Worm (Caenorhabditis elegans) whole organism, L1 larva: ENCODE measurements around the gene sco-1.

Experiments
- C04F5.9 ChIP-seq: sonication (generic microtip); optimal IDR thresholded peaks from 2 replicates; lab custom pipeline; 2016; ENCODE audit warnings: missing genetic modification characterization, missing compliant biosample characterization
- C34B4.2 ChIP-seq: sonication (generic microtip); optimal IDR thresholded peaks from 2 replicates; lab custom pipeline; 2017; ENCODE audit warnings: mild to moderate bottlenecking, missing genetic modification characterization, missing compliant biosample characterization
- Y116A8C.19 ChIP-seq: sonication (generic microtip); optimal IDR thresholded peaks from 2 replicates; lab custom pipeline; 2016; ENCODE audit warnings: missing compliant biosample characterization, missing genetic modification characterization, borderline replicate concordance
- ama-1 ChIP-seq: fragments of 150-350 bp; optimal IDR thresholded peaks from 2 replicates; lab custom pipeline; 2014
- blmp-1 ChIP-seq: fragments of 150-350 bp; optimal IDR thresholded peaks from 2 replicates; lab custom pipeline; 2014; ENCODE audit warnings: missing biosample characterization, missing genetic modification characterization
- ceh-8 ChIP-seq: fragments of 200-800 bp; sonication (Bioruptor generic); optimal IDR thresholded peaks from 2 replicates; lab custom pipeline; 2018; ENCODE audit warnings: mild to moderate bottlenecking, missing genetic modification characterization, moderate library complexity, missing compliant biosample characterization
- ceh-82 ChIP-seq, 3 experiments: fragments of 150-350 bp in 1 of 3; sonication (generic microtip) in 2 of 3; optimal IDR thresholded peaks; 2 replicates each; lab custom pipeline; 2014 to 2017; ENCODE audit warnings: missing biosample characterization in 3 of 3, missing genetic modification characterization in 3 of 3
- ceh-88 ChIP-seq: fragments of 200-800 bp; sonication (Bioruptor generic); IDR thresholded peaks from 2 replicates; pipeline ENCODE4 v1.3.6; 2022; ENCODE audit warnings: missing genetic modification characterization, missing compliant biosample characterization
- ceh-90 ChIP-seq: sonication (generic microtip); optimal IDR thresholded peaks from 2 replicates; lab custom pipeline; 2016; ENCODE audit warnings: missing genetic modification characterization, missing compliant biosample characterization
- ces-1 ChIP-seq: fragments of 150-350 bp; optimal IDR thresholded peaks from 2 replicates; lab custom pipeline; 2014; ENCODE audit warnings: missing biosample characterization, missing genetic modification reagents, missing genetic modification characterization
- dpl-1 ChIP-seq, 3 experiments: fragments of 150-350 bp in 2 of 3; sonication (generic microtip) in 1 of 3; optimal IDR thresholded peaks; 2 replicates each; lab custom pipeline; 2014 to 2017; ENCODE audit warnings: missing biosample characterization in 3 of 3, missing genetic modification characterization in 3 of 3, missing genetic modification reagents in 3 of 3
- efl-1 ChIP-seq, 4 experiments: fragments of 150-350 bp; optimal IDR thresholded peaks in 3 of 4; peaks in 1 of 4; 1 replicate in 1 of 4; 2 replicates in 3 of 4; lab custom pipeline; 2014; ENCODE audit warnings: missing biosample characterization in 2 of 4, missing genetic modification characterization in 2 of 4, missing genetic modification reagents in 2 of 4
- efl-3 ChIP-seq: fragments of 200-800 bp; sonication (Bioruptor generic); optimal IDR thresholded peaks from 2 replicates; lab custom pipeline; 2018; ENCODE audit warnings: mild to moderate bottlenecking, missing genetic modification characterization, missing compliant biosample characterization
- egl-13 ChIP-seq: sonication (generic microtip); optimal IDR thresholded peaks from 2 replicates; lab custom pipeline; 2016; ENCODE audit warnings: missing genotype, missing genetic modification reagents, missing genetic modification characterization, missing compliant biosample characterization
- elt-2 ChIP-seq: sonication (generic microtip); optimal IDR thresholded peaks from 2 replicates; lab custom pipeline; 2016; ENCODE audit warnings: missing genetic modification characterization, mild to moderate bottlenecking, inconsistent platforms, missing compliant biosample characterization, missing genetic modification reagents
- elt-3 ChIP-seq, 6 experiments: fragments of 150-350 bp in 1 of 6; sonication (generic microtip); optimal IDR thresholded peaks; 2 replicates each; lab custom pipeline; 2017 to 2018; ENCODE audit warnings: missing biosample characterization in 6 of 6, missing genetic modification characterization in 6 of 6, inconsistent platforms in 1 of 6
- ets-5 ChIP-seq: fragments of 200-800 bp; sonication (Bioruptor generic); IDR thresholded peaks from 2 replicates; pipeline ENCODE4 v1.3.6; 2022; ENCODE audit warnings: missing genetic modification characterization, missing compliant biosample characterization
- hlh-17 ChIP-seq: fragments of 200-800 bp; sonication (Bioruptor generic); optimal IDR thresholded peaks from 2 replicates; lab custom pipeline; 2018; ENCODE audit warnings: missing genetic modification characterization, mild to moderate bottlenecking, missing compliant biosample characterization, moderate library complexity, borderline replicate concordance
- hlh-4 ChIP-seq: sonication (generic microtip); optimal IDR thresholded peaks from 2 replicates; lab custom pipeline; 2016; ENCODE audit warnings: mild to moderate bottlenecking, missing genetic modification characterization, missing compliant biosample characterization
- hpl-2 ChIP-seq: fragments of 150-350 bp; optimal IDR thresholded peaks from 2 replicates; lab custom pipeline; 2014; ENCODE audit warnings: missing biosample characterization, missing genetic modification reagents, missing genetic modification characterization
- irx-1 ChIP-seq: sonication (generic microtip); optimal IDR thresholded peaks from 2 replicates; lab custom pipeline; 2016; ENCODE audit warnings: missing genetic modification characterization, missing compliant biosample characterization
- isw-1 ChIP-seq: fragments of 200-800 bp; sonication (Bioruptor generic); IDR thresholded peaks from 2 replicates; pipeline ENCODE4 v1.3.6; 2022; ENCODE audit warnings: missing genetic modification characterization, missing compliant biosample characterization
- jun-1 ChIP-seq: fragments of 150-350 bp; optimal IDR thresholded peaks from 2 replicates; lab custom pipeline; 2014; ENCODE audit warnings: missing biosample characterization, missing genetic modification reagents, missing genetic modification characterization
- lin-14 ChIP-seq: fragments of 200-800 bp; sonication (Bioruptor generic); optimal IDR thresholded peaks from 2 replicates; lab custom pipeline; 2018; ENCODE audit warnings: mild to moderate bottlenecking, missing genetic modification characterization, moderate library complexity, missing compliant biosample characterization
- lin-39 ChIP-seq: fragments of 150-350 bp; optimal IDR thresholded peaks from 2 replicates; lab custom pipeline; 2014; ENCODE audit warnings: missing biosample characterization, missing genetic modification reagents, missing genetic modification characterization
- lsy-2 ChIP-seq, 2 experiments: fragments of 150-350 bp; optimal IDR thresholded peaks; 2 replicates each; lab custom pipeline; 2014; ENCODE audit warnings: missing biosample characterization in 2 of 2, missing genetic modification characterization in 2 of 2
- mdl-1 ChIP-seq, 2 experiments: fragments of 150-350 bp; optimal IDR thresholded peaks; 2 replicates each; lab custom pipeline; 2014 to 2017; ENCODE audit warnings: missing biosample characterization in 2 of 2, missing genetic modification characterization in 2 of 2, inconsistent platforms in 1 of 2
- mep-1 ChIP-seq: fragments of 150-350 bp; optimal IDR thresholded peaks from 2 replicates; lab custom pipeline; 2014; ENCODE audit warnings: missing biosample characterization, missing genetic modification characterization
- nhr-11 ChIP-seq: fragments of 150-350 bp; optimal IDR thresholded peaks from 2 replicates; lab custom pipeline; 2014; ENCODE audit warnings: missing biosample characterization, missing genetic modification characterization
- nhr-19 ChIP-seq: fragments of 200-800 bp; sonication (Bioruptor generic); conservative IDR thresholded peaks from 2 replicates; pipeline ENCODE4 v1.3.6; 2022; ENCODE audit warnings: missing genetic modification characterization, missing compliant biosample characterization
- nhr-20 ChIP-seq: sonication (generic microtip); optimal IDR thresholded peaks from 2 replicates; lab custom pipeline; 2016; ENCODE audit warnings: mild to moderate bottlenecking, missing genetic modification characterization, missing compliant biosample characterization
- nhr-237 ChIP-seq: fragments of 150-350 bp; optimal IDR thresholded peaks from 2 replicates; lab custom pipeline; 2014; ENCODE audit warnings: missing biosample characterization, missing genetic modification characterization
- nhr-47 ChIP-seq: sonication (generic microtip); optimal IDR thresholded peaks from 2 replicates; lab custom pipeline; 2016; ENCODE audit warnings: mild to moderate bottlenecking, missing genetic modification characterization, moderate library complexity, missing compliant biosample characterization
- nhr-71 ChIP-seq: sonication (generic microtip); optimal IDR thresholded peaks from 2 replicates; lab custom pipeline; 2016; ENCODE audit warnings: mild to moderate bottlenecking, missing genetic modification characterization, moderate library complexity, missing compliant biosample characterization
- nhr-77 ChIP-seq: fragments of 150-350 bp; optimal IDR thresholded peaks from 2 replicates; lab custom pipeline; 2014; ENCODE audit warnings: missing biosample characterization, missing genetic modification characterization
- nhr-85 ChIP-seq: sonication (generic microtip); peaks from one replicate; lab custom pipeline; 2016; ENCODE audit warnings: missing genetic modification characterization, inconsistent platforms, missing compliant biosample characterization
- nhr-90 ChIP-seq: sonication (generic microtip); optimal IDR thresholded peaks from 2 replicates; lab custom pipeline; 2016; ENCODE audit warnings: mild to moderate bottlenecking, missing genetic modification characterization, missing compliant biosample characterization; ENCODE audit not compliant: poor library complexity
- pax-3 ChIP-seq: fragments of 200-800 bp; sonication (Bioruptor generic); optimal IDR thresholded peaks from 2 replicates; lab custom pipeline; 2018; ENCODE audit warnings: mild to moderate bottlenecking, missing genetic modification characterization, moderate library complexity, missing compliant biosample characterization
- pqm-1 ChIP-seq: sonication (generic microtip); optimal IDR thresholded peaks from 3 replicates; lab custom pipeline; 2017; ENCODE audit warnings: missing biosample characterization, missing genetic modification characterization
- snpc-4 ChIP-seq: fragments of 150-350 bp; optimal IDR thresholded peaks from 2 replicates; lab custom pipeline; 2014; ENCODE audit warnings: missing biosample characterization, missing genetic modification characterization
- sox-4 ChIP-seq: sonication (generic microtip); optimal IDR thresholded peaks from 2 replicates; lab custom pipeline; 2016; ENCODE audit warnings: missing genetic modification characterization, missing compliant biosample characterization
- sptf-1 ChIP-seq: fragments of 150-350 bp; optimal IDR thresholded peaks from 2 replicates; lab custom pipeline; 2014; ENCODE audit warnings: missing biosample characterization, missing genetic modification characterization
- unc-130 ChIP-seq: fragments of 150-350 bp; optimal IDR thresholded peaks from 2 replicates; lab custom pipeline; 2017; ENCODE audit warnings: missing biosample characterization, missing genetic modification characterization, inconsistent platforms
- unc-62 ChIP-seq: fragments of 150-350 bp; optimal IDR thresholded peaks from 2 replicates; lab custom pipeline; 2014; ENCODE audit warnings: missing biosample characterization, missing genetic modification reagents, missing genetic modification characterization
- unc-86 ChIP-seq: sonication (generic microtip); optimal IDR thresholded peaks from 2 replicates; lab custom pipeline; 2016; ENCODE audit warnings: missing genetic modification characterization, missing compliant biosample characterization
- unc-98 ChIP-seq: fragments of 200-800 bp; sonication (Bioruptor generic); IDR thresholded peaks from 2 replicates; pipeline ENCODE4 v1.3.6; 2022; ENCODE audit warnings: missing genetic modification characterization, missing compliant biosample characterization
- vab-15 ChIP-seq: sonication (generic microtip); optimal IDR thresholded peaks from 2 replicates; lab custom pipeline; 2017; ENCODE audit warnings: missing genotype, mild to moderate bottlenecking, missing genetic modification characterization, missing compliant biosample characterization
- xbp-1 ChIP-seq: sonication (generic microtip); optimal IDR thresholded peaks from 2 replicates; lab custom pipeline; 2016; ENCODE audit warnings: missing genetic modification characterization, missing compliant biosample characterization
- zag-1 ChIP-seq: fragments of 150-350 bp; optimal IDR thresholded peaks from 2 replicates; lab custom pipeline; 2014; ENCODE audit warnings: missing biosample characterization, missing genetic modification characterization
- zip-4 ChIP-seq: fragments of 200-800 bp; sonication (Bioruptor generic); optimal IDR thresholded peaks from 2 replicates; lab custom pipeline; 2018; ENCODE audit warnings: mild to moderate bottlenecking, missing genetic modification characterization, moderate library complexity, missing compliant biosample characterization
- ztf-11 ChIP-seq, 2 experiments: sonication (generic microtip); optimal IDR thresholded peaks; 2 replicates each; lab custom pipeline; 2016 to 2017; ENCODE audit warnings: missing genetic modification characterization in 2 of 2, missing biosample characterization in 1 of 2, missing compliant biosample characterization in 1 of 2
- ztf-4 ChIP-seq: fragments of 150-350 bp; optimal IDR thresholded peaks from 2 replicates; lab custom pipeline; 2014; ENCODE audit warnings: missing biosample characterization, missing genetic modification characterization

sco-1 gene

ce11 chrII:4299227-4299703, at the start of gene sco-1:
TSS of gene sco-1 (plus strand) at chrII:4299653.
- TF ChIP-seq nhr-77 (peak; percentile 95), xbp-1 (tag; lab: Kevin White, UChicago) (peak; percentile 98), nhr-90 (tag; lab: Kevin White, UChicago) (peak; percentile 98), ztf-4 (peak; percentile 87), irx-1 (tag; lab: Kevin White, UChicago) (peak; percentile 97), ceh-90 (tag; lab: Kevin White, UChicago) (peak; percentile 90), lsy-2 (tag; optimal IDR thresholded peaks at IDR 0.05; lab: Kevin White, UChicago) (peak; percentile 96 to 97), nhr-20 (peak; percentile 97), ets-5 (GFP tag; lab: Robert Waterston, UW) (no peak), Y116A8C.19 (tag; lab: Kevin White, UChicago) (peak; percentile 85), efl-3 (GFP tag; lab: Kevin White, UChicago) (peak; percentile 90), mep-1 (peak; percentile 93), elt-2 (tag; lab: Kevin White, UChicago) (peak; percentile 99), zip-4 (peak; percentile 93), efl-1 (optimal IDR thresholded peaks at IDR 0.05; lab: Kevin White, UChicago) (peak; percentile 93 to 95), efl-1 (GFP tag; optimal IDR thresholded peaks at IDR 0.05 in 1 of 2; lab: Kevin White, UChicago) (peak; percentile 84 to 99), hlh-4 (tag; lab: Kevin White, UChicago) (peak; percentile 76), C34B4.2 (tag; lab: Kevin White, UChicago) (peak; percentile 79), snpc-4 (tag; lab: Kevin White, UChicago) (peak; percentile 78), unc-130 (tag; lab: Kevin White, UChicago) (peak; percentile 92), blmp-1 (tag; lab: Kevin White, UChicago) (peak; percentile 79), ceh-88 (GFP tag; lab: Robert Waterston, UW) (peak; percentile 92), nhr-85 (tag; lab: Kevin White, UChicago) (peak; percentile 99), isw-1 (GFP tag; lab: Robert Waterston, UW) (peak; percentile 98), nhr-237 (peak; percentile 85), nhr-19 (peak; percentile 97), mdl-1 (tag; optimal IDR thresholded peaks at IDR 0.05; lab: Kevin White, UChicago) (peak in 1 of 2 experiments; percentile 92), nhr-11 (tag; lab: Kevin White, UChicago) (peak; percentile 85), nhr-47 (tag; lab: Kevin White, UChicago) (peak; percentile 98), hpl-2 (GFP tag; lab: Kevin White, UChicago) (peak; percentile 70), jun-1 (peak; percentile 93), elt-3 (tag; optimal IDR thresholded peaks at IDR 0.05; lab: Kevin White, UChicago) (peak in 3 of 6 experiments; percentile 82 to 97 (median 94)), unc-62 (GFP tag; lab: Kevin White, UChicago) (peak; percentile 68), pax-3 (peak; percentile 96), unc-98 (GFP tag; lab: Robert Waterston, UW) (peak; percentile 94), sptf-1 (tag; lab: Kevin White, UChicago) (no peak), hlh-17 (GFP tag; lab: Kevin White, UChicago) (no peak), pqm-1 (tag; lab: Kevin White, UChicago) (no peak), vab-15 (tag; lab: Kevin White, UChicago) (peak; percentile 91), zag-1 (peak; percentile 92), lin-39 (peak; percentile 92), C04F5.9 (peak; percentile 97), lin-14 (peak; percentile 97), ztf-11 (tag; optimal IDR thresholded peaks at IDR 0.05; lab: Kevin White, UChicago) (peak in 1 of 2 experiments; percentile 98), nhr-71 (tag; lab: Kevin White, UChicago) (peak; percentile 98), unc-86 (tag; lab: Kevin White, UChicago) (peak; percentile 97), sox-4 (peak; percentile 95), ceh-8 (peak; percentile 96), dpl-1 (GFP tag; optimal IDR thresholded peaks at IDR 0.05; lab: Kevin White, UChicago) (peak; percentile 85 to 89 (median 87)), ceh-82 (tag; optimal IDR thresholded peaks at IDR 0.05; lab: Kevin White, UChicago) (peak; percentile 97 to 98 (median 98)), ces-1 (GFP tag; lab: Kevin White, UChicago) (peak; percentile 33), egl-13 (tag; lab: Kevin White, UChicago) (peak; percentile 97), ama-1 (peak; percentile 78)
